Fruit fly (Drosophila melanogaster) whole organism, wandering third instar larva: Measurements from ENCODE around the gene CG32189.

Source experiments
- CG32264 ChIP-seq: fragments of 200-800 bp; sonication (Bioruptor generic); optimal IDR thresholded peaks from 2 replicates; lab custom pipeline; 2016; ENCODE audit warnings: missing biosample characterization, missing genetic modification characterization
- Dfd ChIP-seq: fragments of >200 bp; optimal IDR thresholded peaks from 2 replicates; lab custom pipeline; 2017; ENCODE audit warnings: missing biosample characterization, missing genetic modification characterization
- Hr78 ChIP-seq: fragments of >200 bp; optimal IDR thresholded peaks from 2 replicates; lab custom pipeline; 2017; ENCODE audit warnings: missing biosample characterization, missing genetic modification characterization
- Jra ChIP-seq: sonication (Bioruptor generic); optimal IDR thresholded peaks from 2 replicates; lab custom pipeline; 2016; ENCODE audit warnings: missing biosample characterization, missing genetic modification characterization
- Rel ChIP-seq, 2 experiments: fragments of 200-800 bp; sonication (Bioruptor generic) in 1 of 2; optimal IDR thresholded peaks; 2 replicates in 1 of 2; 3 replicates in 1 of 2; lab custom pipeline; 2016 to 2019; ENCODE audit warnings: mild to moderate bottlenecking in 2 of 2, missing biosample characterization in 2 of 2, missing genetic modification characterization in 2 of 2, moderate library complexity in 1 of 2
- dl ChIP-seq, 2 experiments: fragments of 175-275, 200-275 bp in 1 of 2; fragments of 200-275 bp in 1 of 2; sonication (Bioruptor generic); optimal IDR thresholded peaks; lab custom pipeline; 2018; ENCODE audit warnings: mild to moderate bottlenecking in 2 of 2, missing biosample characterization in 2 of 2, missing genetic modification characterization in 2 of 2, moderate library complexity in 2 of 2; ENCODE audit not compliant: partially characterized antibody in 2 of 2, insufficient read depth in 1 of 2
- fru ChIP-seq: fragments of 200-800 bp; sonication (Bioruptor generic); optimal IDR thresholded peaks from 3 replicates; lab custom pipeline; 2016; ENCODE audit warnings: missing biosample characterization, mild to moderate bottlenecking, missing genetic modification characterization
- jim ChIP-seq: fragments of 175-275, 200-325 bp; sonication (Bioruptor generic); optimal IDR thresholded peaks from 2 replicates; lab custom pipeline; 2016; ENCODE audit warnings: missing biosample characterization, mild to moderate bottlenecking, missing genetic modification characterization
- pan ChIP-seq: fragments of >200 bp; optimal IDR thresholded peaks from 2 replicates; lab custom pipeline; 2017
- psq ChIP-seq: fragments of 200-800 bp; sonication (Bioruptor generic); optimal IDR thresholded peaks from 3 replicates; lab custom pipeline; 2017; ENCODE audit warnings: missing biosample characterization, mild to moderate bottlenecking, missing genetic modification characterization, moderate library complexity
- sage ChIP-seq: fragments of 200-800 bp; sonication (Bioruptor generic); optimal IDR thresholded peaks from 2 replicates; lab custom pipeline; 2016; ENCODE audit warnings: missing biosample characterization, mild to moderate bottlenecking, missing genetic modification characterization

dm6 chr3L:17846982-17847355 lies 12.0 kb upstream of the CG32189 start:
- no peak for TF ChIP-seq sage (GFP tag; lab: Kevin White, UChicago)
- TF ChIP-seq Hr78 (GFP tag; lab: Kevin White, UChicago) = no peak
- no peak for TF ChIP-seq dl (GFP tag; optimal IDR thresholded peaks at IDR 0.05; lab: Kevin White, UChicago; ENCODE audit: insufficient read depth in 1 of 2, partially characterized antibody in 2 of 2)
- no peak for TF ChIP-seq Dfd
- TF ChIP-seq Jra (GFP tag; lab: Kevin White, UChicago) = no peak
- TF ChIP-seq pan (lab: Kevin White, UChicago) = no peak
- no peak for TF ChIP-seq jim
- TF ChIP-seq psq = no peak
- TF ChIP-seq CG32264 (GFP tag; lab: Kevin White, UChicago) = no peak
- no peak for TF ChIP-seq fru (GFP tag; lab: Kevin White, UChicago)
- TF ChIP-seq Rel (GFP tag; optimal IDR thresholded peaks at IDR 0.05; lab: Kevin White, UChicago) = no peak
- peak; percentile 9 for TF ChIP-seq Rel (tag; optimal IDR thresholded peaks at IDR 0.05; lab: Kevin White, UChicago)
